Worm (Caenorhabditis elegans) whole organism, dauer: ENCODE data around the gene Y37E11B.7.

ENCODE experiments used
- unc-62 ChIP-seq: sonication (generic microtip); optimal IDR thresholded peaks from 2 replicates; lab custom pipeline; 2017; ENCODE audit warnings: missing biosample characterization, missing genetic modification reagents, missing genetic modification characterization

The Y37E11B.7 gene

DNA sequence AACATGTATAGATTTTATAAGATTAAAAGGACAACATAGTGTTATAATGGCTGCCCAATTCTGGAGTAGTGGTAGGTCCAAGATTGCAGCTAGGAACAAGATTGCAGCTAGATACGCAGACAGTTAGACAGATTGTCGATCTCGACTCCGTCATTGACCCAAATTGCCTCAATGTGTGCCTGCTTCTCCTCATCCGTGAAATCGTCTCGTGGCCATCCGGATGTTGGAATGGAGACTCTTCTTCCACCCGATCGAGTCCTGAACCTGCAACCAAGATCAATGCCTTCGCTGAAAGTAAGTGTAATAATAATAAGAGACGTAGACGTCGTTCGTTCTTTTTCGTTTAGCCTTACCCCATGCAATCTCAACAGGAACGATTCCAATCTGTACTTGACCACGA, 21.3 kb downstream of the Y37E11B.7 start:
- no peak for TF ChIP-seq unc-62 (GFP tag; lab: Kevin White, UChicago)

DNA sequence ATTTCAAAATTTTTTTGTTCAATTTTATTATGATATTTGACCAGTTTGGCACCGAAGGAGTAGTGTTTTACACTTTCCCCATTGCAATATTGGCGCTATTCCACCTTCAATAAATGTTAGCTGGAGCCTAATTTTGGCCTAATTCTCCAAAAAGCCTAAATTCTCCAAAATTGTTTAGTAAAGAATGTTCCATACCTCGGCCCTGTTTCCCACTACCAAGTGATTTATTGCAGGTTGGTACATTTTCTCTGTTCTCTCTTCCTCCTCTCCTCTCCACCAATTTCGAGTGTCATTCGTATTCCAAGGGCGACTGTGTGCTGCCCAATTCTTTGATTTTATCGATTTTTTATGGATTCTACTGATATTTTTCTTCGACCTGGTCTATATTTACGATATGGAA, 21.8 kb downstream of the Y37E11B.7 start, which contains the start of gene Y37E11B.2:
Gene Y37E11B.2 (plus strand): TSS at position 301 of the 400 bp plus-strand sequence.
- TF ChIP-seq unc-62 (GFP tag; lab: Kevin White, UChicago): no peak

DNA sequence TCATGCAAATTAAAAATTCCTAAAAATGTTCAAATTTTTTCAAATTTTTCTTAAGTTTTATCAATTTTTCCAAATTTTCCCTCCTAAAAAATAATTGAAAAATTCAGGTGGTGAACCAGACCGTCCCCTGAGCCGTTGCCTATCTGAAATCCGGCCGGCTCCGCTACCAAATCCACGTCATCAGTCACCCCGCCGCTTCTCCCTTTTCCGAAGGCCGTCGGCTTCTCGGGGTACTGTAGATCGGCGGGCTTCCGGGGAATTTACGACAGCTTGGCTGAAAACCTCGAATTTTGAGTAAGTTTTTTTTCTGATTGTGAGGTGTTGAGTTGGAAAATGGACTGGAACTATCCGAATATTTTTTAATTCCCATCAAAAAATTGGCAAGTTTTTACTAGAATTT, 29.4 kb downstream of the Y37E11B.7 start:
- TF ChIP-seq unc-62 (GFP tag; lab: Kevin White, UChicago): no peak

DNA sequence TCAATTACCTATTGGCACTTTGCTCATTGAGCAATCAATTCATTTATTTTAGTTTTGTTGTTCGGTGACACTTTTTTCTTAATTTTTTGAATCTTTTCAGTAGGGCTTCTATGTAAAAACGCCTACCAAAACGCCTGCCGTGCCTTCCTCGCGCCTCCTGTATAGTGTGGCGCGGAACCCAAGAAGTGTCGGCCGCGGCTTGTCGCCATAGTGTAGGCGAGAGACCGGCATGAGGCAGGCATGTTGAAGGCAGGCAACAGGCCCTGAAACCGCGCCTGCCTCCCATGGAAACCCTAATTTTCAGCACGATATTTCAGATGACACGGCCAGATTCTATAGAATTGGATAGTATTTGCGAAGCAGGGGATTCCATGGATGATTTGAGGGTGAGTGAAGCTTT, 31.4 kb downstream of the Y37E11B.7 start, which contains the start of gene otpl-1:
Gene otpl-1 (plus strand): TSS at position 372 of the 400 bp plus-strand sequence.
- TF ChIP-seq unc-62 (GFP tag; lab: Kevin White, UChicago): no peak

DNA sequence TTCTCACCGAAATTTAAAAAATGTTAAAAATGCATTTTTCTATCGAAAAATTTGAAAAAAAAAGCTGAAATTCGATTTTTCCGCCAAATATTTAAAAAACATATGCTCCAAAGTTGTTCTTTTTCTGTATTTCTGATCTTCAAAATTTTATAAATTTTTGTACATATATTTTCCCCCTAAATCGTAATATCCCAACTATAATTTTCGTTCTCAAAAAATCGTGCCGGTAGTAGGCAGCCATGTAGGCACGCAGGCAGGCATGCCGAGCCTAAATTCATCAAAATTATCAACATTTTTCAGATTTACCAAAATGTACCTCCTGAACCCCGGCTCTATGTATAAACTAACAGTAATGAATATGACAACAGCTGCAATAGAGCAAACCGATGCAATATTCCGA, 35.1 kb downstream of the Y37E11B.7 start, which contains the start of gene sre-5:
Gene sre-5 (plus strand): TSS at position 301 of the 400 bp plus-strand sequence.
- no peak for TF ChIP-seq unc-62 (GFP tag; lab: Kevin White, UChicago)

DNA sequence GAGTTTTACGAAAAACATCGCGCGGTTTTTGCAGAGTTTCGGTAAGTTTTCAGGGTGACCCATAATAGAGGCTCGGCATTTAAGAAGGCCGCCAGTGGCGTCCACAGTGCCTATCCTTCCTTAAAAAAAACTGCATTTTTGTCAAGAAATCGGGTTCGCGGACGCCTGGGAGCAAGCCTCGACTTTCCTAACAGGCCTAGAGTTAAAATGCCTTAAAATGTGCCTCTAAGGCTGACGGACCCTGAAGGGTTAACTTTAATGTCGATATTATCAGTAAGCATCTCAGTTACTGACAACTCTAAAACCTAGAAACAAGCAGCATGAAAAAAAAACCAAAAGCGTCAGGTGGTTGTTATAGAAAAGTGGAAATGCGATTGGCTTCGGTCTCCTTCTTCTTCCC, 40.8 kb downstream of the Y37E11B.7 start:
- no peak for TF ChIP-seq unc-62 (GFP tag; lab: Kevin White, UChicago)

DNA sequence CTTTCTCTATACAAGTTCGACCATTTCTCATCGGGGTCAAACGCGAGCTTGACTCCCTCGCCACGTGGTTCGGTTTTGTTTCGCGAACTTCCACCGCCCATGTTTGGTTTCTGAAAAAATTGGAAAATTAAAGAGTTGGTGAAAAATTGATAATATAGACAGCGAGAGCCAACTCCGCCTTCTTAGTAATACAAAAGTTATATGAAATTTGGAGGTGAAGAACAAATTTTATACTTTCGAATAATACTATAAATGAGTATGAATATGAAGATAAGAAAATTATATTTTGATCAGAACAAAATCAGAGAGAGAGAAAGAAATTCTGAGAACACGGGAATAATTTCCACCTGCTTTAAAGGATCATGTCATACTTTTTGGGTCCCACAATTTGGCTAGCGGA, 42.6 kb downstream of the Y37E11B.7 start, which contains the start of gene osm-9:
Gene osm-9 (minus strand): TSS at position 101 of the 400 bp plus-strand sequence.
- no peak for TF ChIP-seq unc-62 (GFP tag; lab: Kevin White, UChicago)

DNA sequence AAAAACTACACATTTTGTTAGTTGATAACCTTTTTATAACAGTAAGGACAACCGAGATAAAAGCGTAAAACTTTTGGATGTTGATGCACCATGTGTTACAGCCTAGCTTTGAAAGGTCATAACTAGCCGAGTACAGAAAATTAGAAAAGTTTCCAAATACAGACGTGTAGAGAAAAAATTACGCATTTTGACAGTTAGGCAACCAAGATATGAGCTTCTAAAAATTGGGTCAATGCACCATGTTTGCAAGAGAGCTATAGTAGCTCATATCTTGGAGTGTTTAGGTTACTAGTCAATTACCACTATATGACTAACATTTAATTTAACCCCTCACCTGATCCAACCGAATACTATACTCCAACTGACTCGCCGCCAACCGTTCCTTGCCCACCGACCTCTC, 47.0 kb downstream of the Y37E11B.7 start:
- no peak for TF ChIP-seq unc-62 (GFP tag; lab: Kevin White, UChicago)

DNA sequence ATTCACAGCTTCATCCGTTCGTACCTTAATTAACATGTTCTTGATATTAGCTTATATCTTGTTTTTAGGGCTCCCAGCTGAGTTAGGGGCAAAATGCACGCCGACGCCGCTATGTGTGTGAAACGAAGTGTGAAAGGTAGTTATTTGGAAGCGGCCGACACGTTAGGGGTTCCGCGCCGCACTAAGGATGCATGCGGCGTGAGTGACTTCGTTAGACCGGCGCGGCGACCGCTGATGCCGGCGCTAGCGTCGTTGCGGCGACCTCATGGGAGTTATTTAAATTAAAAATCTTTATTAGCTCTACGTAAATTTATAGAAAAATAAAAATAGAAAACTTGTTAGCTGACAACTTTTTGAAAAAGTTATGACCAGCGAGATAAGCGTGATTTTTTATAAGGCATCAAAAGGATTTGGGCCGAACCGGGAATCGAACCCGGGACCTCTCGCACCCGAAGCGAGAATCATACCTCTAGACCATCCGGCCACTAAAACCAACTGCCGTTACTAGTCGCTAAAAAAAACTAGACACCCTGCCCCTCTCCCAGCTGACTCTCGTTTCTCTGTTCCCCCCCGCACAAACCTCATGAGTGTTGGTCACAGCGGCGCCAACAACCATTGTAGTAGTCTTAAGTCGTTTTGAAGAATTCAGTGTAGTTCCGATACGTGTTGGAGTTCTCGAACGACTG, 48.0 kb downstream of the Y37E11B.7 start:
- TF ChIP-seq unc-62 (GFP tag; lab: Kevin White, UChicago): no peak
